Worm (Caenorhabditis elegans): ENCODE measurements around the gene stc-1.

The stc-1 gene

ce11 chrII:8570977-8571376, 5.0 kb upstream of the stc-1 start, which contains the start of gene bcs-1:
Gene bcs-1, plus strand, starts transcription at chrII:8571085.
- TF ChIP-seq ekl-4 (GFP tag; IDR thresholded peaks at IDR 0.05) (0 out of 2 replicates have a peak, but pooled peaks have one; percentile 20), Y53G8AR.9 (GFP tag; conservative IDR thresholded peaks at IDR 0.05) (peak; percentile 61; the same call in 1 of the 2 replicates), D2030.7 (GFP tag; IDR thresholded peaks at IDR 0.05) (no peak), snpc-4 (GFP tag; optimal IDR thresholded peaks at IDR 0.05) (peak; percentile 28), snpc-4 (tag; optimal IDR thresholded peaks at IDR 0.05) (no peak), B0336.3 (GFP tag; IDR thresholded peaks at IDR 0.05) (peak; percentile 52; the same call in 1 of the 2 replicates), madf-6 (GFP tag; IDR thresholded peaks at IDR 0.05) (peak; percentile 70; the same call in 1 of the 2 replicates), madf-3 (GFP tag; IDR thresholded peaks at IDR 0.05) (0 out of 2 replicates have a peak, but pooled peaks have one; percentile 67), lin-54 (GFP tag; optimal IDR thresholded peaks at IDR 0.05) (peak; percentile 10), die-1 (tag; optimal IDR thresholded peaks at IDR 0.05) (no peak), F33H1.4 (GFP tag; IDR thresholded peaks at IDR 0.05) (peak; percentile 19), lsl-1 (GFP tag; optimal IDR thresholded peaks at IDR 0.05) (peak; percentile 26), ceh-91 (GFP tag; IDR thresholded peaks at IDR 0.05) (0 out of 2 replicates have a peak, but pooled peaks have one; percentile 10), pbrm-1 (GFP tag; IDR thresholded peaks at IDR 0.05) (no peak), F39B2.1 (GFP tag; IDR thresholded peaks at IDR 0.05) (0 out of 2 replicates have a peak, but pooled peaks have one; percentile 44), lag-1 (GFP tag; IDR thresholded peaks at IDR 0.05) (no peak), mel-28 (tag; optimal IDR thresholded peaks at IDR 0.05; ENCODE audit: borderline replicate concordance) (no peak), snpc-1.1 (tag; optimal IDR thresholded peaks at IDR 0.05; ENCODE audit: insufficient read depth) (peak; percentile 36), ceh-100 (GFP tag; IDR thresholded peaks at IDR 0.05) (0 out of 2 replicates have a peak, but pooled peaks have one; percentile 8), C17E4.6 (GFP tag; IDR thresholded peaks at IDR 0.05) (0 out of 2 replicates have a peak, but pooled peaks have one; percentile 14), attf-6 (GFP tag; IDR thresholded peaks at IDR 0.05) (peak; percentile 42), F55B11.4 (tag; optimal IDR thresholded peaks at IDR 0.05; ENCODE audit: borderline replicate concordance, insufficient read depth) (no peak), Y56A3A.18 (GFP tag; IDR thresholded peaks at IDR 0.05) (no peak), hlh-26 (GFP tag; conservative IDR thresholded peaks at IDR 0.05) (no peak)

- TF ChIP-seq unc-62 (GFP tag; optimal IDR thresholded peaks at IDR 0.05): no peak
- TF ChIP-seq Y67H2A.10 (GFP tag; conservative IDR thresholded peaks at IDR 0.05): no peak
- no peak for TF ChIP-seq fkh-3 (tag; optimal IDR thresholded peaks at IDR 0.05)
- TF ChIP-seq C17E4.6 (GFP tag; IDR thresholded peaks at IDR 0.05): no peak
- no peak for TF ChIP-seq nfya-2 (GFP tag; IDR thresholded peaks at IDR 0.05)
- peak; percentile 86 for TF ChIP-seq lsl-1 (GFP tag; optimal IDR thresholded peaks at IDR 0.05)
- peak; percentile 25; the same call in 1 of the 2 replicates for TF ChIP-seq cebp-1 (GFP tag; IDR thresholded peaks at IDR 0.05)
- peak; percentile 72 for TF ChIP-seq cebp-1 (tag; optimal IDR thresholded peaks at IDR 0.05)
- TF ChIP-seq F55B11.4 (tag; optimal IDR thresholded peaks at IDR 0.05; ENCODE audit: borderline replicate concordance, insufficient read depth): no peak
- peak; percentile 56 for TF ChIP-seq lin-40 (tag; optimal IDR thresholded peaks at IDR 0.05)
- TF ChIP-seq C06A6.2 (GFP tag; conservative IDR thresholded peaks at IDR 0.05): no peak
- no peak for TF ChIP-seq Y56A3A.18 (GFP tag; IDR thresholded peaks at IDR 0.05)
- peak; percentile 39; the same call in 1 of the 2 replicates for TF ChIP-seq madf-3 (GFP tag; IDR thresholded peaks at IDR 0.05)
- TF ChIP-seq tbp1 (GFP tag; optimal IDR thresholded peaks at IDR 0.05): peak; percentile 63
- peak; percentile 71 for TF ChIP-seq D2030.7 (GFP tag; IDR thresholded peaks at IDR 0.05)
- TF ChIP-seq F22D6.2 (tag; optimal IDR thresholded peaks at IDR 0.05): no peak
- no peak for TF ChIP-seq ceh-79 (tag; optimal IDR thresholded peaks at IDR 0.05)
- TF ChIP-seq Y79H2A.3 (GFP tag; conservative IDR thresholded peaks at IDR 0.05): no peak
- peak; percentile 67 to 91 (median 74) for TF ChIP-seq lin-35 (GFP tag; optimal IDR thresholded peaks at IDR 0.05)
- TF ChIP-seq Y53F4B.3 (GFP tag; IDR thresholded peaks at IDR 0.05): no peak
- peak; percentile 36; the same call in 1 of the 2 replicates for TF ChIP-seq hsf-1 (GFP tag; IDR thresholded peaks at IDR 0.05)
- TF ChIP-seq mcd-1 (GFP tag; IDR thresholded peaks at IDR 0.05): peak; percentile 90
- TF ChIP-seq ztf-26 (tag; optimal IDR thresholded peaks at IDR 0.05): peak; percentile 29
- peak; percentile 68 for TF ChIP-seq F49E8.2 (tag; optimal IDR thresholded peaks at IDR 0.05; ENCODE audit: insufficient read depth)
- peak; percentile 83 for TF ChIP-seq dox-1 (GFP tag; IDR thresholded peaks at IDR 0.05)
Measured at ce11 chrII:8569038-8569977, 3.4 kb upstream of the stc-1 start, which contains the start of the genes col-38 and rpl-5. Gene col-38, minus strand, starts transcription at chrII:8569088. Gene rpl-5, plus strand, starts transcription at chrII:8569927.

Measured in whole organism, young adult.